Comparison of ENCODE assay signal across 1 fruit fly cellular context in genomic region chr3L:1737898-1738322, dm6.
TF ChIP-seq lines count a peak whose summit lies in the region.

Gene PIG-Wb, minus strand, starts transcription at chr3L:1738106.

TF ChIP-seq in whole organism, embryonic, 481 proteins besides CTCF, POLR2A, EP300 and RAD21 (continued from another document):
- TF ChIP-seq CG9609 (GFP tag; optimal IDR thresholded peaks at IDR 0.05; lab: Kevin White, UChicago) (no peak), Rfx (GFP tag; IDR thresholded peaks at IDR 0.05; lab: Robert Waterston, UW) (0 out of 2 replicates have a peak, but pooled peaks have one; percentile 3), tio (GFP tag; optimal IDR thresholded peaks at IDR 0.05; lab: Kevin White, UChicago) (no peak), HmgZ (tag; optimal IDR thresholded peaks at IDR 0.05; lab: Kevin White, UChicago) (peak; percentile 32), CG15269 (tag; optimal IDR thresholded peaks at IDR 0.05; lab: Kevin White, UChicago) (peak; percentile 27), twi (tag; optimal IDR thresholded peaks at IDR 0.05; lab: Kevin White, UChicago) (no peak), exex (tag; optimal IDR thresholded peaks at IDR 0.05; lab: Kevin White, UChicago) (peak; percentile 88), lab (GFP tag; optimal IDR thresholded peaks at IDR 0.05; lab: Kevin White, UChicago) (peak; percentile 95), otp (GFP tag; IDR thresholded peaks at IDR 0.05; lab: Robert Waterston, UW) (no peak), btn (GFP tag; optimal IDR thresholded peaks at IDR 0.05; lab: Kevin White, UChicago) (no peak), CG14050 (GFP tag; IDR thresholded peaks at IDR 0.05; lab: Robert Waterston, UW) (no peak), mirr (GFP tag; optimal IDR thresholded peaks at IDR 0.05; lab: Kevin White, UChicago) (peak; percentile 90), PHDP (tag; optimal IDR thresholded peaks at IDR 0.05; lab: Kevin White, UChicago) (peak; percentile 34), CG1602 (GFP tag; optimal IDR thresholded peaks at IDR 0.05; lab: Kevin White, UChicago) (no peak), bbx (GFP tag; IDR thresholded peaks at IDR 0.05; lab: Robert Waterston, UW; ENCODE audit: partially characterized antibody) (no peak), CG2116 (GFP tag; optimal IDR thresholded peaks at IDR 0.05; lab: Kevin White, UChicago) (no peak), caup (GFP tag; optimal IDR thresholded peaks at IDR 0.05; lab: Kevin White, UChicago; ENCODE audit: severe bottlenecking) (peak; percentile 35), row (GFP tag; IDR thresholded peaks at IDR 0.05; lab: Robert Waterston, UW) (peak; percentile 34; the same call in 2 of the 3 replicates), HHEX (GFP tag; optimal IDR thresholded peaks at IDR 0.05; lab: Kevin White, UChicago) (no peak), odd (GFP tag; optimal IDR thresholded peaks at IDR 0.05; lab: Kevin White, UChicago) (peak; percentile 2), CoRest (tag; optimal IDR thresholded peaks at IDR 0.05; lab: Kevin White, UChicago) (no peak), CG11504 (tag; optimal IDR thresholded peaks at IDR 0.05; lab: Kevin White, UChicago) (peak; percentile 18), CG2120 (GFP tag; optimal IDR thresholded peaks at IDR 0.05; lab: Kevin White, UChicago) (peak; percentile 20), CG10543 (GFP tag; optimal IDR thresholded peaks at IDR 0.05; lab: Kevin White, UChicago) (peak; percentile 82), shn (GFP tag; optimal IDR thresholded peaks at IDR 0.05; lab: Kevin White, UChicago) (no peak), Blimp-1 (GFP tag; optimal IDR thresholded peaks at IDR 0.05; lab: Kevin White, UChicago) (no peak), grn (GFP tag; optimal IDR thresholded peaks at IDR 0.05; lab: Kevin White, UChicago) (peak; percentile 93), CG5953 (GFP tag; IDR thresholded peaks at IDR 0.05; lab: Robert Waterston, UW) (0 out of 2 replicates have a peak, but pooled peaks have one; percentile 7), Meics (GFP tag; optimal IDR thresholded peaks at IDR 0.05; lab: Kevin White, UChicago) (peak; percentile 48), wek (GFP tag; optimal IDR thresholded peaks at IDR 0.05; lab: Kevin White, UChicago) (peak; percentile 24), p53 (GFP tag; optimal IDR thresholded peaks at IDR 0.05; lab: Kevin White, UChicago) (no peak), CG12744 (GFP tag; optimal IDR thresholded peaks at IDR 0.05; lab: Kevin White, UChicago) (no peak), CG8281 (tag; optimal IDR thresholded peaks at IDR 0.05; lab: Kevin White, UChicago) (peak; percentile 7), CG13424 (tag; optimal IDR thresholded peaks at IDR 0.05; lab: Kevin White, UChicago) (peak; percentile 34), repo (GFP tag; optimal IDR thresholded peaks at IDR 0.05; lab: Kevin White, UChicago) (no peak), CG34376 (GFP tag; optimal IDR thresholded peaks at IDR 0.05; lab: Kevin White, UChicago) (peak; percentile 91), fd96Cb (tag; optimal IDR thresholded peaks at IDR 0.05; lab: Kevin White, UChicago) (no peak), GATAe (GFP tag; conservative IDR thresholded peaks at IDR 0.05; lab: Robert Waterston, UW) (peak; percentile 76; the same call in 1 of the 2 replicates), unpg (GFP tag; optimal IDR thresholded peaks at IDR 0.05; lab: Kevin White, UChicago) (peak; percentile 3), ham (GFP tag; IDR thresholded peaks at IDR 0.05; lab: Robert Waterston, UW) (no peak), Asciz (GFP tag; optimal IDR thresholded peaks at IDR 0.05; lab: Kevin White, UChicago) (peak; percentile 50), dysf (GFP tag; IDR thresholded peaks at IDR 0.05; lab: Robert Waterston, UW) (peak; percentile 35; the same call in 2 of the 3 replicates), dmrt99B (tag; optimal IDR thresholded peaks at IDR 0.05; lab: Kevin White, UChicago) (peak; percentile 24), H2.0 (GFP tag; IDR thresholded peaks at IDR 0.05; lab: Robert Waterston, UW) (peak; percentile 21; the same call in 1 of the 2 replicates), lilli (GFP tag; optimal IDR thresholded peaks at IDR 0.05; lab: Kevin White, UChicago) (no peak), sug (tag; optimal IDR thresholded peaks at IDR 0.05; lab: Kevin White, UChicago) (peak; percentile 79), zf30C (GFP tag; optimal IDR thresholded peaks at IDR 0.05; lab: Kevin White, UChicago) (peak; percentile 72), seq (GFP tag; IDR thresholded peaks at IDR 0.05; lab: Robert Waterston, UW) (0 out of 2 replicates have a peak, but pooled peaks have one; percentile 21), CG12299 (tag; optimal IDR thresholded peaks at IDR 0.05; lab: Kevin White, UChicago) (peak; percentile 18), Oli (tag; optimal IDR thresholded peaks at IDR 0.05; lab: Kevin White, UChicago) (no peak), Side (GFP tag; optimal IDR thresholded peaks at IDR 0.05; lab: Kevin White, UChicago) (no peak), CG1233 (GFP tag; optimal IDR thresholded peaks at IDR 0.05; lab: Kevin White, UChicago) (no peak), CG12104 (GFP tag; optimal IDR thresholded peaks at IDR 0.05; lab: Kevin White, UChicago) (no peak), CG12769 (tag; optimal IDR thresholded peaks at IDR 0.05; lab: Kevin White, UChicago) (peak; percentile 50), Pdp1 (GFP tag; optimal IDR thresholded peaks at IDR 0.05; lab: Kevin White, UChicago) (peak in 1 of 2 experiments; percentile 15), sd (tag; optimal IDR thresholded peaks at IDR 0.05; lab: Kevin White, UChicago) (peak; percentile 98), CG3995 (GFP tag; optimal IDR thresholded peaks at IDR 0.05; lab: Kevin White, UChicago) (peak; percentile 82), emc (GFP tag; optimal IDR thresholded peaks at IDR 0.05; lab: Kevin White, UChicago) (no peak), ftz-f1 (GFP tag; optimal IDR thresholded peaks at IDR 0.05; lab: Kevin White, UChicago) (peak; percentile 50), Hr51 (GFP tag; optimal IDR thresholded peaks at IDR 0.05; lab: Kevin White, UChicago) (peak in 1 of 2 experiments; percentile 26), CG2199 (GFP tag; IDR thresholded peaks at IDR 0.05; lab: Robert Waterston, UW) (no peak), cwo (GFP tag; optimal IDR thresholded peaks at IDR 0.05; lab: Kevin White, UChicago) (peak; percentile 17), ap (GFP tag; IDR thresholded peaks at IDR 0.05; lab: Robert Waterston, UW) (no peak), CG7839 (tag; optimal IDR thresholded peaks at IDR 0.05; lab: Kevin White, UChicago) (peak; percentile 1), CG8290 (GFP tag; optimal IDR thresholded peaks at IDR 0.05; lab: Kevin White, UChicago) (no peak), CG8290 (tag; optimal IDR thresholded peaks at IDR 0.05; lab: Kevin White, UChicago) (peak in 1 of 2 experiments; percentile 50), yki (optimal IDR thresholded peaks at IDR 0.05; lab: Kevin White, UChicago) (no peak), CG6854 (GFP tag; optimal IDR thresholded peaks at IDR 0.05; lab: Kevin White, UChicago) (peak; percentile 55), CkIIα-i1 (GFP tag; IDR thresholded peaks at IDR 0.05; lab: Robert Waterston, UW) (no peak), Fer1 (GFP tag; optimal IDR thresholded peaks at IDR 0.05; lab: Kevin White, UChicago) (peak; percentile 65), Hmr (GFP tag; optimal IDR thresholded peaks at IDR 0.05; lab: Kevin White, UChicago) (peak; percentile 49), onecut (GFP tag; IDR thresholded peaks at IDR 0.05; lab: Robert Waterston, UW) (no peak), Atf-2 (GFP tag; optimal IDR thresholded peaks at IDR 0.05; lab: Kevin White, UChicago) (no peak)
